Fruit fly (Drosophila melanogaster) S2 (cell line): Measurements from ENCODE around the gene Usp12-46.

ENCODE experiments used
- CG8478 ChIP-seq: fragments of >200 bp; optimal IDR thresholded peaks from 2 replicates; lab custom pipeline; 2018
- CTCF ChIP-seq, 2 experiments: fragments of >200 bp; optimal IDR thresholded peaks; 2 replicates each; lab custom pipeline; 2018

- no peak for TF ChIP-seq CTCF (optimal IDR thresholded peaks at IDR 0.05; lab: Kevin White, UChicago)
- TF ChIP-seq CG8478 (lab: Kevin White, UChicago): no peak
Observed at dm6 chr3R:22769567-22769966, 18.9 kb downstream of the Usp12-46 start, which contains the start of gene CG43092.
